Worm (Caenorhabditis elegans) whole organism, L4 larva: ENCODE data around the gene gos-28.

Experiments used
- ama-1 ChIP-seq: fragments of 150-350 bp; optimal IDR thresholded peaks from 2 replicates; lab custom pipeline; 2014; ENCODE audit warnings: inconsistent platforms, mixed read lengths
- pha-4 ChIP-seq, 2 experiments: fragments of 150-350 bp in 1 of 2; fragments of 200-800 bp in 1 of 2; sonication (Bioruptor generic) in 1 of 2; IDR thresholded peaks in 1 of 2; optimal IDR thresholded peaks in 1 of 2; 2 replicates each; pipeline versions ENCODE4 v1.3.6 to Lab custom; 2014 to 2022; ENCODE audit warnings: missing genetic modification characterization in 2 of 2, missing genetic modification reagents in 2 of 2, missing biosample characterization in 1 of 2, missing compliant biosample characterization in 1 of 2

DNA sequence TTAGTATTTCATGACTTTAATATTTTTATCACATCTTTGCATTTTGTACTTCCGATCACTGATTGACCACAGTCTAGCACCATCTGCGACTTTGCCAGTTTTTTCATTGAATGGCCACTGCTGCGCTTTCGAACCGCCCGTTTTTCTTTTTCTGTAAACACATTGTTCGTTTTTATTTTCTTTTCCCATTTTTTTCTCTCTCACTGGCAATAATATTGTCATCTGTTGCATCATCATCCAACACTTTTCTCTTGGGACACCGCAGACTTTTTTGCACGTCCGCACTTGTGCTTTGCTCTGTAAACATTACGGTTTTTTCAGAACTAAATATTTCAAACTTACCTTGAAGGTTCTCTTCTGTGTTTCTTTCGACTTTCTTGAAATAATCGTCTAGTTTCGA is 9.7 kb upstream of the gos-28 start:
- TF ChIP-seq ama-1 (lab: Kevin White, UChicago): no peak
- no peak for TF ChIP-seq pha-4 (GFP tag; IDR thresholded peaks at IDR 0.05; lab: Robert Waterston, UW)
- peak; percentile 80 for TF ChIP-seq pha-4 (tag; optimal IDR thresholded peaks at IDR 0.05; lab: Kevin White, UChicago)
